Worm (Caenorhabditis elegans) whole organism, dauer: ENCODE measurements around the gene T15H9.5.

Experiments
- unc-62 ChIP-seq: sonication (generic microtip); optimal IDR thresholded peaks from 2 replicates; lab custom pipeline; 2017; ENCODE audit warnings: missing biosample characterization, missing genetic modification reagents, missing genetic modification characterization

Gene T15H9.5

DNA sequence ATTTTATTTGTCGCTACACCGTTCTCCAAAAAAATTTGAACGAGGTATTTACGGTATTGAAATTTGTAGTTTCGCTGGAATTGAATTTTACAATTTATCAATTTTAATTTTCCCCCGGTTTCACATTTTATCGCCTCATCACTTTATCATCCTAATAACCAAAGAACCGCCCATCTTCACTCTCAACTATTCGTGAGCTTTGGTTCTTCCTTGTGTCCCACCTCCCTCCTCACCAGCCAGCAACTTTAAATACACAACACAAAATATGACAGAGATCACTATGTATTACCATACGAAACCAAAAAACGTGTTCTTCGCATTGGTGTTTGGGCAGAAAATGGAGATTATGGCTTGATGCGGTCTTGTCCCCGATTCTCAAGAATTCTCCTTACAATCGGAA lies 7.2 kb downstream of the T15H9.5 start:
- no peak for TF ChIP-seq unc-62 (GFP tag; lab: Kevin White, UChicago)

DNA sequence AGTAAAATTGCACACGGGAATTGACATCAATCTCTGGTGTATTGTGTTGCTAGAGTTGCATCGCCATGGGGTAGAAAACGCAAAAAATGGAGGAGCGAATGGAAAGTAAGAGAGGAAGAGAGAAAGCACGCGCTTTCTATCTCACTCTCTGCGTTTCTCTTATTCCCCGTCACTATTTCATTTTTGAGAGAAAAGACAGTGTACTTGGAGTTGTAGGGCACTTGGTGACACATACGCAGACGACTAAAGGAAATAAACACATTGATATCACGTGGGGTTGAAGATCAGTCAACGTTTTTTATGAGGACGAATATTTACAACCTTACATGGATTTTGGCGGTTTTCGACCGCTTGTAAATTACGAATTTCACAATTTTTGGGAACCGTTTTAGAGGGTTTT lies 7.8 kb downstream of the T15H9.5 start:
- no peak for TF ChIP-seq unc-62 (GFP tag; lab: Kevin White, UChicago)

DNA sequence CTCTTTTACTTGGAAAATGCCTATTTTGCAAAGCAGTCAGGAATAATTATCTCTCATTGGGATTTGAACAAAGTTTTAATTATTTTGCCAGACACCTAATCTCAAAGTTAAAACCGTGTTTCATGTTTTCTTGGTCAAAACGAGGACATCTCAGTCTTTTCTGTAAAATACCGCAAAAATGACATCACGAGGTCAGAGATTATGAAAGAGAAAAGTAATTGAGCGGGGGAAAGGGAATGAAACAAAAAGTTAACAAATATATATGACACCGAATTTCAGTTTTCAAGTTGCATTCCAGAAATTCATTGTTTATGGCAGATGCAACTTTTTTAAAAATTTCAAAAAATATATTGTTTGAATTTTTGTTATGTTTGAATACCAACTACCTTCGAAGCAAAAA lies 8.7 kb downstream of the T15H9.5 start:
- no peak for TF ChIP-seq unc-62 (GFP tag; lab: Kevin White, UChicago)

DNA sequence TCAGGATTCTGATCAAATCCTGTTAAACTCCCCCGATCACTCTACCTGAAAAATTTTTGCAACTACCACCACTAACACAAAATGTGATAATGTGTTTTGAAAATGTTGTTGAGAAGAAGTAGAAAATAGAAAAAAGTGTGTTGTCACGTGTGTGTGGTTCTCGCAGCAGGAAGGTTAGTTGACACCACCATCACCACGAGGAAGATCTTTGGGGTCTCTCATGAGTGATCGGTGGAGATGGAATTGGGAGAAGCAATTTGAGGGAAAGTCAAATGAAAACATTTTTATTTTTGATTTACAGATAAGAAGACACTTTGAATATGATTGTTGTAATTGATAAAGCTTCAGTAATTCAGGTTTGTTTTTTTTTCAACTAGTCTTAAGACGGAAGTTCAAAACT lies 9.6 kb downstream of the T15H9.5 start:
- TF ChIP-seq unc-62 (GFP tag; lab: Kevin White, UChicago), result no peak

DNA sequence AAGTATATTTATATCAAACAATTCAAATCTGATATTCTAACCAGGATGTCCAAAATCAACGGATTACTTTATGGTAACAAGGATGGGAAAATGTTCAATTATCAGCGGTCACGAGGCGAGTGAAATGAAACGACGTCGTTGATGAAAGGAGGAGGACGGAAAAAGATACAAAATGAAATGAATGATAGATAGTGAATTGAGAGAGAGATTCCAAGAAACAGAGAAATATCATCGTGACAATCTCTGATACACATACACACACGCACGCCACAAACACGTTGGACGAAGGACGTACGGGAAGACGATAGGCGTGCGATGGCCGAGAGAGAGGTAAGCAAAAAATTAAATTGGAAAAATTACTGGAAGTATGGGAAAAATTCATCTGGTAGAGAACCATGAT lies 10.2 kb downstream of the T15H9.5 start:
- no peak for TF ChIP-seq unc-62 (GFP tag; lab: Kevin White, UChicago)

DNA sequence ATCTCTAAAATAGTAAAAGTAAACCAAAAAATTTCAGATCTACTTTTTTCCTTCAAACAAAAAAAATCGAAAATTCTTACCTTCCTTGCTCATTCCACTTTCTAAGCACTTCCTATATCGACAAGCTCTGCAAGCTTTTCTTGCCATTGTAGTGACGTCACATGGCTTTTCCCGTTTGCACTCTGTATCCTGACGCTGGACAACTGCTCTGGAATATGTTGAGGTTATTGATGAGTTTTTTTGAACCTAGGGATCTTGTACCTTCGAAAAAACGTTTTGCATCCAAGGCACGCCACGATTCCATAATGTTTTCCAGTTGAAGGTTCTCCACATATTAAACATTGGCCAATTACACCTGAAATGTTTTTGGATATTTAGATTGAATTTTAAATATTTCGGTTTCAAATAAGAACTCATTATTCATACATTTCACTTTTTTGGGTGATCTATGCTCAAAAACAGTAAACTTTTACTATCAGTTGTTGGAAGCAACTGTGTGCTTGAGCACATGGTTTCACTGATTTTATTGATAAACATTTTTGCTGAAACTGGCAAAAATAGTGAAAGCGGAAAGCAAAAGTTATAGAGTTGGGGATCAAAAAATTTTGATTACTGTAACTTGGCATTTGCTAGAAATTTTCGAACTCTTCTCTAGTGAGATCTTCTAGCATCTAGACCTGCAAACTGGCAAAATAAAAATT lies 11.1 kb downstream of the T15H9.5 start:
- no peak for TF ChIP-seq unc-62 (GFP tag; lab: Kevin White, UChicago)

DNA sequence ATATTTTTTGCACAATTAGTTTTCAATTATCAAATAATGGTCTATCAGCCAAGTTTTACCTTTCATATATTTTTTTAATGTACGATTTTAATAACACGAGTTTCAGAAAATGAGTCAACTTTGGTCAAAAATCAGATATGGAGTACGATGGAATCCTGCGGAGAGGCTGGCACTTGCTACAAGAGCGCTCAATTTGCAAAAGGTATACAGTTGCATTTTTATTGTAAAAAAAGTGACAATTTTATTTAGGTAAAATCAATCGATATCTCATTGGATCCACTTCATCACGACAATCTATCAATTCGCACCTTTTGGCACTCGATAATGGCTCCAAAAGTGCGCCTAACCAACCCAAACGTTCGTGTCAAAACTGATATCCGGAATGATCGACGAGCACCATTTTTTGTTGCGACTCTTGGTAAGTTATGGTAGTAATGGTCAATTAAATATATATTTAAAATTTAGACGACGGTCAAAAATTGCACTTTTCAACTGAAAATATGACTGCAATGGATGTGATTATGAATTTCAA lies 13.7 kb downstream of the T15H9.5 start, which contains the start of gene mrpl-53:
TSS of gene mrpl-53 (plus strand) at position 107 of the 532 bp plus-strand sequence.
- no peak for TF ChIP-seq unc-62 (GFP tag; lab: Kevin White, UChicago)

DNA sequence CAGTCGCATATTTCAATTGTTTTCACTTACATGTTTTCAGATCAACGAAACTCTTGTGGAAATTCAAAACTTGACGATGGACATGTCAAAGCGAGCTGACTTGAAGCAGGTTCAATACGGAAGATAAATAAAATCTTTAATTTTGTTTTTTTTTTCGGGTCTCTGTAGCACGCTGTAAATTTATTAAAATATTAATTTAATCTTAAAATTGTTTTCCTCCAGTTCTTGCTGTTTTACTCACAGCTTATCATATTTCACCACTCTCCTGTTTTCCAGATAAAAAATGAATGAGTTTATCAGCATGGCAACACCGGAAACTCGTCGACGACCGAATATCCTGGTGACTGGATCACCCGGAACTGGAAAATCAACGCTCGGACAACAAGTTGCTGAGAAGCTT lies 14.8 kb downstream of the T15H9.5 start, which contains the start of gene E02H1.6:
TSS of gene E02H1.6 (plus strand) at position 301 of the 400 bp plus-strand sequence.
- TF ChIP-seq unc-62 (GFP tag; lab: Kevin White, UChicago), result no peak

DNA sequence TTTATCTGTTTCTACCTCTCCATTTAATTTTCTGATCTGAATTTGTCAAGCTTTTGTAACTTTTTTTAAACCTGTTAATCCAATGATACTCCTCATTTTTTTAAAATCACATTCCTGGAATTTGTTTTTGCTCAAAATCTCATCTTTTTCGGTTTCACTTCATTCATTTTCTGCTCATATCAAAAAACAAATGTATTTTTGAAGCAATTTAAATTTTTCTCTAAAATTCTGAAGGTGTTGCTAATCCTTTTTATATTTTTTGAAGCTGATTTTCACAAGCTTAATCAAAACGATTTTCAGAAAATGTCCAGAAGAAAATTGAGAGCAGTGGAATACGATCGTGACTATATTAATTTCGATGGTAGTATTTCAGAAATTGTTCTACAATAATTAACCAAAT lies 16.3 kb downstream of the T15H9.5 start, which contains the start of gene E02H1.5:
TSS of gene E02H1.5 (plus strand) at position 301 of the 400 bp plus-strand sequence.
- no peak for TF ChIP-seq unc-62 (GFP tag; lab: Kevin White, UChicago)

DNA sequence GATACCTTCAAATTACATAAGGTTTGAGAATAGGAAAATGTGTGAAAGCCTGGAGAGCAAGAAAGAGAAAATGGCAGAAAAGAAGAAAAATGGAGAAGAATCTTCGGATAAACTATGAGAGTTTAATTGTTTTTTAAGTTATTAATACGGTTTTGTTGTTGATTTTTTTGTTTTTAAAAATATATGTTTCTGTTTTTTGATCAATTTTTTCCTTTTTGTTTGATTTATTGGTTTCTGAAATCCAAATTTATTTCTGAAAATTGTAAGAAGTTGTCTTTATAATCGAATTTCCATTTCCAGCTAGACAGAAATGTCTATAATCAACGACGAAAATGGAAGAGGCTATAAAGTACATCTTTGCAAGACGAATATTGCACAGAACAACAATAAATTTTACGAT lies 18.5 kb downstream of the T15H9.5 start, which contains the start of gene parp-2:
TSS of gene parp-2 (plus strand) at position 301 of the 400 bp plus-strand sequence.
- no peak for TF ChIP-seq unc-62 (GFP tag; lab: Kevin White, UChicago)

DNA sequence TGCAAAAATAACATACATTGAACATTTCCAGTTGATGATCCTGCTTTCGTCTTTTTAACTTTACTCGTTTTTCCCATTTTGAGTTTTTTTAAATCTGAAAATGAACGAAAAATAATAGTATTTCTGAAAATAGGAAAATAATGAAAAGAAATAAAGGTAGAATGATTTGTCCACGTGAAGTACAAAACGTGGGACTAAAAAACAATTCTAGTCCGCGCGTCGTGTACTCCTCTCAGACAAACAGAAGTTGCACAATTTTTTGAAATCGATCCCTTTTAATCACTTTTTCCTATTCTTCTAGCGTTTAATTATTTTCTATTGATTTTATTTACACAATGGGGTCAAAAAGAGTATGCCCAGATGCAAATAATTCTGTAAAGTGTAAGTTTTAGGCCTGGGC lies 20.2 kb downstream of the T15H9.5 start, which contains the start of the genes E02H1.1 and tag-124:
TSS of gene E02H1.1 (minus strand) at position 94 of the 400 bp plus-strand sequence.
TSS of gene tag-124 (plus strand) at position 222 of the 400 bp plus-strand sequence.
- TF ChIP-seq unc-62 (GFP tag; lab: Kevin White, UChicago), result no peak

DNA sequence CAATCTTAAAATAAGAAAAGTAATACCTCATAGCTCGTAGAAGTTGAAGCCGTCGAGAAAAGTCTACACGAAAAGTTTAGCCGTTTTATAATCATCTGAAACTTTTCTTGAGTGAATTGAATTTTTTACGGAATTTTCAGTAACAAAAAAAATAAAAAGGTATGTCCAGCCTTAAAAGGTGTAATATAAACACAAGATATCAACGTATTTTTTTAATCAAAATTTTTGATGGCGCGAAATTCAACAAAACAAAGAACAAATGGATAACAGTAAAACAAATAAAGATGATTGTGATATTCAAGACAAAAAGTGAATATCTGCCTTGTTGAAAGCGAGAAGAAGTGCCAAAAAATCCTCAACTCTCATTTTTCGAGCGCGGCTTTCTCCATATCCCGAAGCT lies 21.6 kb downstream of the T15H9.5 start, which contains the start of gene eral-1:
TSS of gene eral-1 (minus strand) at position 101 of the 400 bp plus-strand sequence.
- TF ChIP-seq unc-62 (GFP tag; lab: Kevin White, UChicago), result no peak

DNA sequence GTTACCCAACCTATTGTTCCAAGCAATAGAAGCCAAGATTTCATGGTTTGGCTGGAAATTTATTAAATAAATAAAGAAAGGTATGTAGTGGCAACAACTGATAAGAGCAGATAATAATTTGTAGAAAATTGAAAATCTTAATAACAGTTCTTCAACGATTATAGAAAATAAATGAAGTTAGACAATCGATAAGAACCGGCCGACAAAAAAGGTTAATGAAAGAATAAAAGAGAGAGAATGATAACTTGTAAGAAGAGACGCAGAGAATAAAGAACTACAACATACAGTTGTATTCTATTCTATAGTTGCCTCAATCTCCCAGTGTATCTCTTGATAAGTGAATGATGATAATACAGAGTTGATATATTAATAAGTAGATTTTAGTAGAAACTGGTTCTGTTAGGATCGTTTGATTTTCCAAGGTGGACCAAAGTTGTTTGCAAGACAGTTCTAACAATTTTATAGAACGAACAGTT lies 24.5 kb downstream of the T15H9.5 start, which contains the start of gene ugt-58:
TSS of gene ugt-58 (minus strand) at position 51 of the 476 bp plus-strand sequence.
- TF ChIP-seq unc-62 (GFP tag; lab: Kevin White, UChicago), result no peak

DNA sequence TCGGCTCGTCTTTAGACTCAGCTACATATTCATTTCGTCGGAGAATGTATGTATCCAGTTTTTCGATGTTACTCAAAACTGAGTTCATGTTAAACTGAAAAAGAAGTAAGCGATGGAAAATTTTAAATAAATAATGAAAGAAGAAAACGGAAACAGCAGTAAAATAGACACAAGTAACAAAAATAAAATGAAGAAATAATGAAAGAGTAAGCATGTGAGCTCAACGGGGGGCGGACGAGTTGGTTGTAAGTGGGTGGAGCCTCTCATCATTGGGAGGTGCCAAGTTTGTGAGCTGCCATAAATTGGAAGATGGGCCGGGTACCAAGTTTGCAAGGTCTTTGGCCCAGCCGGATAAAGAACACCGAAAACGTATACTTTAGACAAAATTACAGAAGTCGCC lies 27.8 kb downstream of the T15H9.5 start, which contains the start of gene wee-1.1:
TSS of gene wee-1.1 (minus strand) at position 101 of the 400 bp plus-strand sequence.
- no peak for TF ChIP-seq unc-62 (GFP tag; lab: Kevin White, UChicago)

DNA sequence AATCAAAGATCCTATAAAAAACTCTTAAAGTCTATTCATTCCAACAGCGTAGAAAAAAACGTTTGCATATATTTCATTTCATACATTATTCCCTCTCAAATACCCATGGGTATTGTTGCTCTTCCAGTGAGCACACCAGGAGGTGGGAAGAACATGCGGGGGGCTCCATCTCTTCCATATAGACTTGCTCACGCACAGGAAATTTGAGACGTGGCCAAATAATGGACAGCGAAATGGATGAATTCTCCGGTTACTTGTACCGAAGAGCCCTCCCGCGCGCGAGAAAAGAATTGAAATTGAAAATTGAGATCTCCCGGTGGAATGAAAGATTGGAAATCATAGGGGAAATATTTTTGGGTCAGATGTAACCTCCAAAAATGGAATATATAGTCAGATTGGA lies 33.6 kb downstream of the T15H9.5 start:
- no peak for TF ChIP-seq unc-62 (GFP tag; lab: Kevin White, UChicago)

DNA sequence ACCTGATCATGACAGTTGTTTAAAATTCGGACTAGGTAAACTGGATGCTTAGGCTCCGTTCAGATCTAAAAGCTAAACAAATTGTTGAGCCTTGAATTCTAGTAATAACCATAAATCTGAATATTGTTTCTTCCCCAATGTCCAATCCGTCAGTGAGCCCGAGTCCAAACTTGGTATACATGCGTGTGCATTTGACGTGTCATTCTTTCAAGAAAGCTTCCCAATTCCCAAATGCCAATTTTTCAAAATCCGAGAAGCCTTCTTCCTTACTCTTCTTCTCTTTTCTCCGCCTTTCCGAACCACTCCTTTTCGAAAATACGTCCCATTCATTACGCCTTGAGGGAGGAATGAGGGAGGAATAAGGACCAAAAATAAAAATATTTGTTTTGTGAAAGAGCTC lies 34.5 kb downstream of the T15H9.5 start:
- no peak for TF ChIP-seq unc-62 (GFP tag; lab: Kevin White, UChicago)
